Worm (Caenorhabditis elegans): ENCODE measurements around the gene chts-1.

The chts-1 gene

DNA sequence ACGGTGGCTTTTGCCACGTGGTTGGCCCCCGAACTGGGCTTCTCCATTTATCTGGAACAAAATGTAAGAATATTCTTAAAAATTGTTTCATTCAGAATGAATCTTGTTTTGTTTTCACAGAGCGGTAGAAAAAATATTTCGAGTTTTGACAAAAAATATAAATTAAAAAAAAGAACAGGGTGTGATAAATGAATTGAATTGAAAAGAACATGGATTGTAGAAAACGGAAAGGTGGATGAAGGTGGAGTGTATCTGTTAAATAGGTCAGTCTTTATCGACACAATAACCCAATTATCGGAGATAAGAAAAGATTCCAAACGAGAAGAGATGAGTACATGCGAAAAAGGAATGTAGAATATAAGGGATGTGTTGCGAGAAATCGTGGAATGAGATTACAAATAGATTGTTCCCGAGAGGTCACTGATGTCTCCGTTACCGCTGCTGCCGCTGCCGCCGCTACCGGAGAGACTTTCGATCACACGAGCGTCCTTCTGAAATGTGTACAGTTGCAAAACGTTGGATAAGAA lies 18.3 kb upstream of the chts-1 start, which contains the start of gene dpy-7:
dpy-7 (minus strand) TSS at position 51 of the 527 bp plus-strand sequence.
- TF ChIP-seq fos-1 (tag; optimal IDR thresholded peaks at IDR 0.05): no peak
- TF ChIP-seq ceh-16 (tag; optimal IDR thresholded peaks at IDR 0.05): no peak
- no peak for TF ChIP-seq aly-2 (tag; optimal IDR thresholded peaks at IDR 0.05)
- no peak for TF ChIP-seq egl-27 (tag; optimal IDR thresholded peaks at IDR 0.05)
- TF ChIP-seq nhr-23 (tag; optimal IDR thresholded peaks at IDR 0.05): peak; percentile 98
- no peak for TF ChIP-seq skn-1 (tag; optimal IDR thresholded peaks at IDR 0.05)
- TF ChIP-seq pha-4 (tag; optimal IDR thresholded peaks at IDR 0.05): no peak
- peak; percentile 26 for TF ChIP-seq nhr-43 (tag; optimal IDR thresholded peaks at IDR 0.05; ENCODE audit: poor library complexity, severe bottlenecking)
- no peak for TF ChIP-seq ceh-9 (tag; optimal IDR thresholded peaks at IDR 0.05)
- no peak for TF ChIP-seq elt-3 (tag; optimal IDR thresholded peaks at IDR 0.05)
- TF ChIP-seq hmg-11 (tag; optimal IDR thresholded peaks at IDR 0.05): no peak
- TF ChIP-seq nhr-11 (tag; optimal IDR thresholded peaks at IDR 0.05): no peak
- no peak for TF ChIP-seq egl-5 (tag; optimal IDR thresholded peaks at IDR 0.05)
- no peak for TF ChIP-seq mdl-1 (tag; optimal IDR thresholded peaks at IDR 0.05)
- TF ChIP-seq ZK546.5 (tag; optimal IDR thresholded peaks at IDR 0.05): no peak
- TF ChIP-seq mml-1 (tag; optimal IDR thresholded peaks at IDR 0.05): no peak
- no peak for TF ChIP-seq R02D3.7 (tag; optimal IDR thresholded peaks at IDR 0.05)

DNA sequence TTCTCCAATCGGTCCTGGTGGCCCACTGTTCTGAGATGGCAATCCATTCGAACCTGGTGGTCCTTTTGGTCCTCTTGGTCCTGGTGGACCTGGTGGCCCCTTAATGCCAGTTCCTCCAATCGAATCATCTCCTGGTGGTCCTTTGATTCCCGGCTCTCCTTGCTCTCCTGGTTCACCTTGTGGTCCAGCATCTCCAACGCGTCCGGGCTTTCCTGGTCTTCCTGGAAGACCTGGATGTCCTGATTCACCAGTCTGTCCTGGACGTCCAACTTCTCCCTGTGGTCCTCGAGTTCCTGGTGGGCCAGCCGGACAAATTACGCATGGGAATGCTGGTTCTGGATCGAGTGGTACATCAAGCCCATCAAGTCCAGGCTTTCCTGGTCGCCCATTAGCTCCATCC lies 17.4 kb upstream of the chts-1 start:
- TF ChIP-seq jun-1 (tag; optimal IDR thresholded peaks at IDR 0.05) (no peak), ZK546.5 (tag; optimal IDR thresholded peaks at IDR 0.05) (no peak), zag-1 (tag; optimal IDR thresholded peaks at IDR 0.05) (no peak), nhr-43 (tag; optimal IDR thresholded peaks at IDR 0.05; ENCODE audit: poor library complexity, severe bottlenecking) (no peak), skn-1 (tag; optimal IDR thresholded peaks at IDR 0.05) (no peak), nhr-237 (tag; optimal IDR thresholded peaks at IDR 0.05) (no peak), fkh-10 (GFP tag; optimal IDR thresholded peaks at IDR 0.05) (no peak), mml-1 (tag; optimal IDR thresholded peaks at IDR 0.05) (no peak), aly-2 (tag; optimal IDR thresholded peaks at IDR 0.05) (no peak), ceh-16 (tag; optimal IDR thresholded peaks at IDR 0.05) (no peak), nfya-1 (tag; optimal IDR thresholded peaks at IDR 0.05; ENCODE audit: insufficient read depth) (no peak), mdl-1 (tag; optimal IDR thresholded peaks at IDR 0.05) (no peak), elt-2 (tag; optimal IDR thresholded peaks at IDR 0.05) (no peak), snpc-4 (tag; optimal IDR thresholded peaks at IDR 0.05) (no peak), nhr-77 (tag; optimal IDR thresholded peaks at IDR 0.05) (no peak), ztf-11 (tag; optimal IDR thresholded peaks at IDR 0.05) (no peak), fkh-2 (tag; optimal IDR thresholded peaks at IDR 0.05) (no peak), unc-62 (GFP tag; optimal IDR thresholded peaks at IDR 0.05) (no peak), ztf-4 (tag; optimal IDR thresholded peaks at IDR 0.05) (no peak)

DNA sequence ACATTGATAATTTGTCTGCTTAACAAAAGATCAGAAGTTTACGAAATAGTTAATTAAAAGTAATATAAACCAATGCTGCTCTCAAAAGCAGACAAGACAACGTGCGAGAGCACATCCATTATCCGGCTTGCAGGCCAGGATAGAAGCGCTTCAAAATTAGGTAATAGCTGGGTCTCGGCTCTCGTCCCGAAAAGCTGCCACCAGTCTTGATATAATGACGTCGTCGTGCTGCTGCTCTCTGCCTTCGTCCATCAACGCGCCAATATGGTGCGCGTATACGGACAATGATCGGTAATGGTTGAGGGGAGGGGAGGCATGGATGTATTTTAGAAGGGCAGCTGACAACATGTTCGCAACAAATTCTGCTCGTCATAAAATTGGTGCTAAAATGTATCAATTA lies 15.0 kb upstream of the chts-1 start:
- TF ChIP-seq lin-39 (tag; optimal IDR thresholded peaks at IDR 0.05) (no peak), mml-1 (tag; optimal IDR thresholded peaks at IDR 0.05) (no peak), lin-15B (tag; optimal IDR thresholded peaks at IDR 0.05) (no peak), pha-4 (tag; optimal IDR thresholded peaks at IDR 0.05) (no peak), nhr-12 (tag; optimal IDR thresholded peaks at IDR 0.05) (no peak), egl-5 (tag; optimal IDR thresholded peaks at IDR 0.05) (no peak), skn-1 (tag; optimal IDR thresholded peaks at IDR 0.05) (no peak), elt-3 (tag; optimal IDR thresholded peaks at IDR 0.05) (no peak), fkh-10 (GFP tag; optimal IDR thresholded peaks at IDR 0.05) (no peak), zag-1 (tag; optimal IDR thresholded peaks at IDR 0.05) (no peak), ceh-9 (tag; optimal IDR thresholded peaks at IDR 0.05) (no peak), nhr-11 (tag; optimal IDR thresholded peaks at IDR 0.05) (no peak), nhr-237 (tag; optimal IDR thresholded peaks at IDR 0.05) (no peak), elt-2 (tag; optimal IDR thresholded peaks at IDR 0.05) (no peak), unc-62 (GFP tag; optimal IDR thresholded peaks at IDR 0.05) (no peak), fos-1 (tag; optimal IDR thresholded peaks at IDR 0.05) (no peak)

DNA sequence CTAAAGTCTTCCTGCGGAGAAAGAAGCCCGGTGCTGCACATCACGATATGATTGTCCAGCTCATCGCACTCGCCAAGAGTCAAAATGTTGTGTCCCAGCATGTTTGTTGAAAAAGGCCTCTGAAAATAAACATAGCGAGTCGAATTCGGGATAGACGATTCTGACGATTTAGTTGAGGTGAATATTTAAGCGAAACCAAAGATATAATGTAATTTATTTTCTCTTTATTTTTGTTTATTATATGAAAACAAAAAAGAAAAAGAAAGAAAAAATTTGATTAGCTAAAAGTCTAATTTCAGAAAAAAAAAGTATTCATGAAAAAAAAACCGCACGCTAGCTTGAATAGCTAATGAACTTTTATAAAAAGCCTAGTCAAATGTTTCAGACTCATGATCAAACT lies 13.2 kb upstream of the chts-1 start, which contains the start of gene ceh-14:
ceh-14 (minus strand) TSS at position 101 of the 400 bp plus-strand sequence.
- TF ChIP-seq unc-62 (GFP tag; optimal IDR thresholded peaks at IDR 0.05): no peak
- TF ChIP-seq skn-1 (tag; optimal IDR thresholded peaks at IDR 0.05): no peak
- TF ChIP-seq daf-12 (tag; optimal IDR thresholded peaks at IDR 0.05): no peak
- TF ChIP-seq egl-27 (tag; optimal IDR thresholded peaks at IDR 0.05): no peak
- no peak for TF ChIP-seq nhr-11 (tag; optimal IDR thresholded peaks at IDR 0.05)
- no peak for TF ChIP-seq nhr-23 (tag; optimal IDR thresholded peaks at IDR 0.05)

Measured in whole organism, L3 larva.